Worm (Caenorhabditis elegans) whole organism, L1 larva: ENCODE measurements around the gene sao-1.

Experiments
- C16A3.4 ChIP-seq: fragments of 150-350 bp; optimal IDR thresholded peaks from 2 replicates; lab custom pipeline; 2014; ENCODE audit warnings: missing biosample characterization, missing genetic modification characterization
- aly-2 ChIP-seq: fragments of 150-350 bp; optimal IDR thresholded peaks from 2 replicates; lab custom pipeline; 2014; ENCODE audit warnings: missing biosample characterization, missing genetic modification characterization
- ama-1 ChIP-seq: fragments of 150-350 bp; optimal IDR thresholded peaks from 2 replicates; lab custom pipeline; 2014
- lsy-2 ChIP-seq, 2 experiments: fragments of 150-350 bp; optimal IDR thresholded peaks; 2 replicates each; lab custom pipeline; 2014; ENCODE audit warnings: missing biosample characterization in 2 of 2, missing genetic modification characterization in 2 of 2
- sox-4 ChIP-seq: sonication (generic microtip); optimal IDR thresholded peaks from 2 replicates; lab custom pipeline; 2016; ENCODE audit warnings: missing genetic modification characterization, missing compliant biosample characterization
- sptf-1 ChIP-seq: fragments of 150-350 bp; optimal IDR thresholded peaks from 2 replicates; lab custom pipeline; 2014; ENCODE audit warnings: missing biosample characterization, missing genetic modification characterization
- ztf-11 ChIP-seq, 2 experiments: sonication (generic microtip); optimal IDR thresholded peaks; 2 replicates each; lab custom pipeline; 2016 to 2017; ENCODE audit warnings: missing genetic modification characterization in 2 of 2, missing biosample characterization in 1 of 2, missing compliant biosample characterization in 1 of 2

DNA sequence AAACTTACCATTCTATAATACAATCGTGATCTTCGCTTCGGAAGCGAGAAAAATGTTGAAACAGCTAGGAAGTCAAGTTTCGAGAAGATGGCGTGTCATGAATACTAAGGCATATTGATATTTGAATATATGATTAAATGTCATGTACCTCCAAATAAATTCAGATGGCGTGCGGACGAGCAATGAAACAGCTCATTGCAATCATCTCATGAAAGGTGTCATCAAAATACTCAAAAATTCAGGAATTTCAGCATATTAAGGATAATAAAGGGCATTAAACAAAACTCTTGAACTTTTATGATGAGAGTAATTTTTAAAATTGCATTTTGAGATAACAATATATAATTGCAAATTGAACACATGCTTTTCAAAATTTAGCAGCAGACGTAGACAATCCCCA is 48.3 kb upstream of the sao-1 start, which contains the start of gene gcy-32:
- TF ChIP-seq C16A3.4 (no peak), ztf-11 (tag; optimal IDR thresholded peaks at IDR 0.05; lab: Kevin White, UChicago) (no peak), sptf-1 (tag; lab: Kevin White, UChicago) (no peak), aly-2 (tag; lab: Kevin White, UChicago) (no peak), lsy-2 (tag; optimal IDR thresholded peaks at IDR 0.05; lab: Kevin White, UChicago) (no peak), sox-4 (no peak), ama-1 (lab: Kevin White, UChicago) (no peak)
